Worm (Caenorhabditis elegans) whole organism, L1 larva: Measurements from ENCODE around the gene cfim-2.

Experiments used
- C04F5.9 ChIP-seq: sonication (generic microtip); optimal IDR thresholded peaks from 2 replicates; lab custom pipeline; 2016; ENCODE audit warnings: missing genetic modification characterization, missing compliant biosample characterization
- C16A3.4 ChIP-seq: fragments of 150-350 bp; optimal IDR thresholded peaks from 2 replicates; lab custom pipeline; 2014; ENCODE audit warnings: missing biosample characterization, missing genetic modification characterization
- C34B4.2 ChIP-seq: sonication (generic microtip); optimal IDR thresholded peaks from 2 replicates; lab custom pipeline; 2017; ENCODE audit warnings: mild to moderate bottlenecking, missing genetic modification characterization, missing compliant biosample characterization
- Y116A8C.19 ChIP-seq: sonication (generic microtip); optimal IDR thresholded peaks from 2 replicates; lab custom pipeline; 2016; ENCODE audit warnings: missing compliant biosample characterization, missing genetic modification characterization, borderline replicate concordance
- aly-2 ChIP-seq: fragments of 150-350 bp; optimal IDR thresholded peaks from 2 replicates; lab custom pipeline; 2014; ENCODE audit warnings: missing biosample characterization, missing genetic modification characterization
- blmp-1 ChIP-seq: fragments of 150-350 bp; optimal IDR thresholded peaks from 2 replicates; lab custom pipeline; 2014; ENCODE audit warnings: missing biosample characterization, missing genetic modification characterization
- ceh-8 ChIP-seq: fragments of 200-800 bp; sonication (Bioruptor generic); optimal IDR thresholded peaks from 2 replicates; lab custom pipeline; 2018; ENCODE audit warnings: mild to moderate bottlenecking, missing genetic modification characterization, moderate library complexity, missing compliant biosample characterization
- ceh-88 ChIP-seq: fragments of 200-800 bp; sonication (Bioruptor generic); IDR thresholded peaks from 2 replicates; pipeline ENCODE4 v1.3.6; 2022; ENCODE audit warnings: missing genetic modification characterization, missing compliant biosample characterization
- ceh-90 ChIP-seq: sonication (generic microtip); optimal IDR thresholded peaks from 2 replicates; lab custom pipeline; 2016; ENCODE audit warnings: missing genetic modification characterization, missing compliant biosample characterization
- dpl-1 ChIP-seq, 3 experiments: fragments of 150-350 bp in 2 of 3; sonication (generic microtip) in 1 of 3; optimal IDR thresholded peaks; 2 replicates each; lab custom pipeline; 2014 to 2017; ENCODE audit warnings: missing biosample characterization in 3 of 3, missing genetic modification characterization in 3 of 3, missing genetic modification reagents in 3 of 3
- dsc-1 ChIP-seq: sonication (generic microtip); optimal IDR thresholded peaks from 2 replicates; lab custom pipeline; 2016; ENCODE audit warnings: mild to moderate bottlenecking, missing genetic modification characterization, missing compliant biosample characterization
- efl-1 ChIP-seq, 4 experiments: fragments of 150-350 bp; optimal IDR thresholded peaks in 3 of 4; peaks in 1 of 4; 1 replicate in 1 of 4; 2 replicates in 3 of 4; lab custom pipeline; 2014; ENCODE audit warnings: missing biosample characterization in 2 of 4, missing genetic modification characterization in 2 of 4, missing genetic modification reagents in 2 of 4
- efl-3 ChIP-seq: fragments of 200-800 bp; sonication (Bioruptor generic); optimal IDR thresholded peaks from 2 replicates; lab custom pipeline; 2018; ENCODE audit warnings: mild to moderate bottlenecking, missing genetic modification characterization, missing compliant biosample characterization
- egl-13 ChIP-seq: sonication (generic microtip); optimal IDR thresholded peaks from 2 replicates; lab custom pipeline; 2016; ENCODE audit warnings: missing genotype, missing genetic modification reagents, missing genetic modification characterization, missing compliant biosample characterization
- egl-27 ChIP-seq, 2 experiments: fragments of 150-350 bp in 1 of 2; sonication (generic microtip); optimal IDR thresholded peaks; 3 replicates each; lab custom pipeline; 2017 to 2018; ENCODE audit warnings: missing biosample characterization in 2 of 2, missing genetic modification characterization in 2 of 2, missing genetic modification reagents in 2 of 2
- fkh-4 ChIP-seq: sonication (generic microtip); optimal IDR thresholded peaks from 2 replicates; lab custom pipeline; 2016; ENCODE audit warnings: missing compliant biosample characterization, missing genetic modification characterization, borderline replicate concordance
- grh-1 ChIP-seq: fragments of 200-800 bp; sonication (Bioruptor generic); IDR thresholded peaks from 2 replicates; pipeline ENCODE4 v1.3.6; 2022; ENCODE audit warnings: missing genetic modification reagents, missing genetic modification characterization, missing compliant biosample characterization
- hlh-4 ChIP-seq: sonication (generic microtip); optimal IDR thresholded peaks from 2 replicates; lab custom pipeline; 2016; ENCODE audit warnings: mild to moderate bottlenecking, missing genetic modification characterization, missing compliant biosample characterization
- irx-1 ChIP-seq: sonication (generic microtip); optimal IDR thresholded peaks from 2 replicates; lab custom pipeline; 2016; ENCODE audit warnings: missing genetic modification characterization, missing compliant biosample characterization
- lin-13 ChIP-seq: fragments of 150-350 bp; optimal IDR thresholded peaks from 2 replicates; lab custom pipeline; 2014; ENCODE audit warnings: missing biosample characterization, missing genetic modification reagents, missing genetic modification characterization
- lin-15B ChIP-seq: fragments of 150-350 bp; sonication (generic microtip); optimal IDR thresholded peaks from 3 replicates; lab custom pipeline; 2014; ENCODE audit warnings: missing biosample characterization, missing genetic modification characterization
- lin-35 ChIP-seq, 2 experiments: fragments of 150-350 bp; optimal IDR thresholded peaks; 2 replicates each; lab custom pipeline; 2014; ENCODE audit warnings: missing biosample characterization in 2 of 2, missing genetic modification characterization in 2 of 2, missing genetic modification reagents in 2 of 2
- lir-3 ChIP-seq: sonication (generic microtip); optimal IDR thresholded peaks from 2 replicates; lab custom pipeline; 2016; ENCODE audit warnings: mild to moderate bottlenecking, missing genetic modification characterization, moderate library complexity, missing compliant biosample characterization; ENCODE audit not compliant: poor library complexity
- lsy-2 ChIP-seq, 2 experiments: fragments of 150-350 bp; optimal IDR thresholded peaks; 2 replicates each; lab custom pipeline; 2014; ENCODE audit warnings: missing biosample characterization in 2 of 2, missing genetic modification characterization in 2 of 2
- mdl-1 ChIP-seq, 2 experiments: fragments of 150-350 bp; optimal IDR thresholded peaks; 2 replicates each; lab custom pipeline; 2014 to 2017; ENCODE audit warnings: missing biosample characterization in 2 of 2, missing genetic modification characterization in 2 of 2, inconsistent platforms in 1 of 2
- mef-2 ChIP-seq: fragments of 150-350 bp; optimal IDR thresholded peaks from 2 replicates; lab custom pipeline; 2014; ENCODE audit warnings: missing biosample characterization, missing genetic modification characterization
- mep-1 ChIP-seq: fragments of 150-350 bp; optimal IDR thresholded peaks from 2 replicates; lab custom pipeline; 2014; ENCODE audit warnings: missing biosample characterization, missing genetic modification characterization
- nhr-11 ChIP-seq: fragments of 150-350 bp; optimal IDR thresholded peaks from 2 replicates; lab custom pipeline; 2014; ENCODE audit warnings: missing biosample characterization, missing genetic modification characterization
- nhr-28 ChIP-seq: fragments of 150-350 bp; optimal IDR thresholded peaks from 2 replicates; lab custom pipeline; 2014; ENCODE audit warnings: missing biosample characterization, missing genetic modification characterization
- nhr-47 ChIP-seq: sonication (generic microtip); optimal IDR thresholded peaks from 2 replicates; lab custom pipeline; 2016; ENCODE audit warnings: mild to moderate bottlenecking, missing genetic modification characterization, moderate library complexity, missing compliant biosample characterization
- nhr-71 ChIP-seq: sonication (generic microtip); optimal IDR thresholded peaks from 2 replicates; lab custom pipeline; 2016; ENCODE audit warnings: mild to moderate bottlenecking, missing genetic modification characterization, moderate library complexity, missing compliant biosample characterization
- nhr-76 ChIP-seq: sonication (generic microtip); optimal IDR thresholded peaks from 2 replicates; lab custom pipeline; 2017; ENCODE audit warnings: missing biosample characterization, missing genetic modification characterization
- nhr-84 ChIP-seq: sonication (generic microtip); optimal IDR thresholded peaks from 2 replicates; lab custom pipeline; 2017; ENCODE audit warnings: missing biosample characterization, missing genetic modification characterization
- nhr-85 ChIP-seq: sonication (generic microtip); peaks from one replicate; lab custom pipeline; 2016; ENCODE audit warnings: missing genetic modification characterization, inconsistent platforms, missing compliant biosample characterization
- nhr-90 ChIP-seq: sonication (generic microtip); optimal IDR thresholded peaks from 2 replicates; lab custom pipeline; 2016; ENCODE audit warnings: mild to moderate bottlenecking, missing genetic modification characterization, missing compliant biosample characterization; ENCODE audit not compliant: poor library complexity
- pag-3 ChIP-seq: sonication (generic microtip); optimal IDR thresholded peaks from 2 replicates; lab custom pipeline; 2017; ENCODE audit warnings: missing genetic modification characterization, mild to moderate bottlenecking, missing compliant biosample characterization, antibody characterized with exemption, borderline replicate concordance; ENCODE audit not compliant: insufficient read depth
- snu-23 ChIP-seq: sonication (generic microtip); optimal IDR thresholded peaks from 2 replicates; lab custom pipeline; 2016; ENCODE audit warnings: missing genetic modification characterization, missing compliant biosample characterization
- sox-4 ChIP-seq: sonication (generic microtip); optimal IDR thresholded peaks from 2 replicates; lab custom pipeline; 2016; ENCODE audit warnings: missing genetic modification characterization, missing compliant biosample characterization
- sptf-1 ChIP-seq: fragments of 150-350 bp; optimal IDR thresholded peaks from 2 replicates; lab custom pipeline; 2014; ENCODE audit warnings: missing biosample characterization, missing genetic modification characterization
- sup-37 ChIP-seq: fragments of 200-800 bp; sonication (Bioruptor generic); optimal IDR thresholded peaks from 2 replicates; lab custom pipeline; 2018; ENCODE audit warnings: mild to moderate bottlenecking, missing genetic modification characterization, missing compliant biosample characterization
- swsn-7 ChIP-seq: sonication (generic microtip); optimal IDR thresholded peaks from 2 replicates; lab custom pipeline; 2016; ENCODE audit warnings: missing genetic modification characterization, missing compliant biosample characterization
- tbx-2 ChIP-seq: sonication (generic microtip); optimal IDR thresholded peaks from 2 replicates; lab custom pipeline; 2016; ENCODE audit warnings: missing genetic modification characterization, missing compliant biosample characterization
- tlp-1 ChIP-seq: fragments of 150-350 bp; optimal IDR thresholded peaks from 2 replicates; lab custom pipeline; 2014; ENCODE audit warnings: missing biosample characterization, missing genetic modification characterization
- unc-62 ChIP-seq: fragments of 150-350 bp; optimal IDR thresholded peaks from 2 replicates; lab custom pipeline; 2014; ENCODE audit warnings: missing biosample characterization, missing genetic modification reagents, missing genetic modification characterization
- unc-98 ChIP-seq: fragments of 200-800 bp; sonication (Bioruptor generic); IDR thresholded peaks from 2 replicates; pipeline ENCODE4 v1.3.6; 2022; ENCODE audit warnings: missing genetic modification characterization, missing compliant biosample characterization
- zip-4 ChIP-seq: fragments of 200-800 bp; sonication (Bioruptor generic); optimal IDR thresholded peaks from 2 replicates; lab custom pipeline; 2018; ENCODE audit warnings: mild to moderate bottlenecking, missing genetic modification characterization, moderate library complexity, missing compliant biosample characterization
- ztf-4 ChIP-seq: fragments of 150-350 bp; optimal IDR thresholded peaks from 2 replicates; lab custom pipeline; 2014; ENCODE audit warnings: missing biosample characterization, missing genetic modification characterization

The cfim-2 gene

DNA sequence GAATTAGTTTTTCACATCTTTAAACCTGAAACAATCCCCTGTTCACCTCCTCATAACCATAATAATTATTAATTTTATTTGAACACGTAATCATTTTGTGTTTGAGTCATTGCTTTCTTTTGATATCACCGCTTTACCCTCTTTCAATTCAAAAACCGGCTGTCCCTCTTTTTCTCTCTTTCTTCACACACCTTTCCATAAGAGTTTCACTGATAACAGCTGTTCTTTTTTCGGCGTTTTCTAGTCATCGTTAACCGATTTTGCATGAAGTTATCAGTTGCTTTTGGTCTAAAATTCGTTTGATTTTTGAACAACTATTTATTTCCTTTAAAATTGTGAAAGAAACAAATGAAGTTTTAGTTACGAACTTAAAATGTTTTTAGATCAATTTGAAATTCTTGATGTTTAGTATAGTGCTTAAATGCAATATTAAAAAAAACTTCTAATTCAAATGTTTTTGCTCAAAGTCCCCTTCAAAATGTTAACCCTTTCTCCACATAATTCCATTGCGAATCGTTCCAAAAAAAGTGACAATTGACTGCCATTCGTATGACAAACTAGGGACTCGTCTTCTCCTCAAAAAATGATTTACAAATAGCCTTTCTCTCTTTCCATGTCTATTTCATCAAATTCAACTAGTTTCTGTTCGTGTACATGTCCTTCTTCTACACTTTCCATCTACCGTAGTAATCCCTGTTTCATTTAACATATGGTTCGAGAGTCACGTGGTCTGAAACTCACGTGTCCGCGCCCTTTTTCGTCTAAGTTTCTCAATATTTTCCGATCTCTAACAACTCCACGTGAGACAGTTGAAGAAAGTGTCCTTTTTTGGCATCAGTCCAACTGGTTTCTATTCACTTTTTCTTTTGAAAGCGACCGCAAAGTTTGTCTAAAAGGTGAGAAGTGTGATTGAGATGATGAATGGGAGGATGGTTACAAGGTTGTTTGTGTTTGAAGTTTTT lies 23.2 kb downstream of the cfim-2 start (continued):
- TF ChIP-seq C16A3.4 (tag; lab: Kevin White, UChicago) (peak; percentile 51), tbx-2 (peak; percentile 79), nhr-47 (tag; lab: Kevin White, UChicago) (peak; percentile 88), ceh-8 (GFP tag; lab: Kevin White, UChicago) (no peak), nhr-71 (peak; percentile 94), sptf-1 (no peak), mep-1 (tag; lab: Kevin White, UChicago) (peak; percentile 90), C04F5.9 (tag; lab: Kevin White, UChicago) (peak; percentile 32), lin-15B (no peak), nhr-11 (tag; lab: Kevin White, UChicago) (no peak), hlh-4 (no peak), nhr-85 (tag; lab: Kevin White, UChicago) (peak; percentile 100), sup-37 (GFP tag; lab: Kevin White, UChicago) (no peak), dsc-1 (tag; lab: Kevin White, UChicago) (no peak), lin-13 (peak; percentile 22), ceh-88 (GFP tag; lab: Robert Waterston, UW) (peak; percentile 43; the same call in 1 of the 2 replicates), grh-1 (GFP tag; lab: Robert Waterston, UW) (peak; percentile 94; the same call in 1 of the 2 replicates), ceh-90 (tag; lab: Kevin White, UChicago) (no peak), aly-2 (tag; lab: Kevin White, UChicago) (no peak), nhr-28 (tag; lab: Kevin White, UChicago) (no peak), efl-3 (GFP tag; lab: Kevin White, UChicago) (no peak), tlp-1 (no peak), lsy-2 (tag; optimal IDR thresholded peaks at IDR 0.05; lab: Kevin White, UChicago) (peak; percentile 81 to 82), unc-98 (GFP tag; lab: Robert Waterston, UW) (no peak), nhr-76 (no peak), nhr-84 (tag; lab: Kevin White, UChicago) (no peak), zip-4 (GFP tag; lab: Kevin White, UChicago) (no peak), efl-1 (optimal IDR thresholded peaks at IDR 0.05; lab: Kevin White, UChicago) (peak; percentile 41 to 53), efl-1 (GFP tag; optimal IDR thresholded peaks at IDR 0.05 in 1 of 2; lab: Kevin White, UChicago) (peak; percentile 23 to 96), nhr-90 (peak; percentile 92), swsn-7 (peak; percentile 70), fkh-4 (tag; lab: Kevin White, UChicago) (no peak), egl-27 (tag; optimal IDR thresholded peaks at IDR 0.05; lab: Kevin White, UChicago) (no peak), Y116A8C.19 (no peak), irx-1 (tag; lab: Kevin White, UChicago) (peak; percentile 65), unc-62 (GFP tag; lab: Kevin White, UChicago) (no peak), egl-13 (tag; lab: Kevin White, UChicago) (no peak), lin-35 (GFP tag; optimal IDR thresholded peaks at IDR 0.05; lab: Kevin White, UChicago) (peak; percentile 9 to 91), dpl-1 (GFP tag; optimal IDR thresholded peaks at IDR 0.05; lab: Kevin White, UChicago) (peak; percentile 23 to 70 (median 53)), sox-4 (no peak), C34B4.2 (no peak), lir-3 (peak; percentile 66), mef-2 (tag; lab: Kevin White, UChicago) (no peak), mdl-1 (tag; optimal IDR thresholded peaks at IDR 0.05; lab: Kevin White, UChicago) (peak in 1 of 2 experiments; percentile 99), blmp-1 (tag; lab: Kevin White, UChicago) (peak; percentile 92), ztf-4 (no peak), pag-3 (tag; lab: Kevin White, UChicago) (no peak), snu-23 (GFP tag; lab: Kevin White, UChicago) (peak; percentile 93)
